Fruit fly (Drosophila melanogaster) whole organism: ENCODE data around the gene CG12118.
A peak's percentile ranks its signal among the peaks of the same experiment; 100 is the strongest.

Experiments used
- CG8478 ChIP-seq: fragments of >200 bp; optimal IDR thresholded peaks from 2 replicates; lab custom pipeline; 2018; ENCODE audit warnings: inconsistent platforms
- Dll ChIP-seq: fragments of >200 bp; optimal IDR thresholded peaks from 2 replicates; lab custom pipeline; 2017
- EcR ChIP-seq, 2 experiments: fragments of >200 bp; optimal IDR thresholded peaks; 2 replicates each; lab custom pipeline; 2017; ENCODE audit warnings: missing biosample characterization in 2 of 2, missing genetic modification characterization in 2 of 2, missing genetic modification reagents in 2 of 2
- pan ChIP-seq: fragments of >200 bp; optimal IDR thresholded peaks from 2 replicates; lab custom pipeline; 2017
- psq ChIP-seq: fragments of >200 bp; optimal IDR thresholded peaks from 2 replicates; lab custom pipeline; 2017
- usp ChIP-seq: fragments of >200 bp; optimal IDR thresholded peaks from 2 replicates; lab custom pipeline; 2017; ENCODE audit warnings: missing biosample characterization, missing genetic modification characterization, mixed read lengths

CG12118 gene

DNA sequence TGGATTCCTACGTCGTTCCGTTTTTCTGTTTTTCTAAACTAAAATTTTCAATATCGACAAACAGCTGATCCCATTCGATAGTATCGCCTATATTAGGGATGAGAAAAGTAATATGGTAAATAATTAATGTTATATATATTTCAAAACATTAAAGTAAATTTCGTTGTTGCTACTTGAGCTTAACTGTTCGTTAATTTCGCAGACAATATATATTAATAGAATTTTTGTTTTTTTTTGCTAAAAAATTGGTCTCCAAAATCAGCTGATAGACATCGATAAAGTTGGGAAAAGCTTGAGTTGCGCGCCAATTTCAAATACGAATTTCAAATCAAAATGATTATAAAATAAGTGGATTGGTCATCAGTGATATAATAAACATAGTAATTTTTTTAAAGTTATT is at the start of gene CG12118:
TSS of gene CG12118 (minus strand) at position 53 of the 400 bp plus-strand sequence.
- TF ChIP-seq usp = no peak
- TF ChIP-seq pan = no peak
- no peak for TF ChIP-seq EcR (GFP tag; optimal IDR thresholded peaks at IDR 0.05; lab: Kevin White, UChicago)
- TF ChIP-seq psq (lab: Kevin White, UChicago) = no peak

DNA sequence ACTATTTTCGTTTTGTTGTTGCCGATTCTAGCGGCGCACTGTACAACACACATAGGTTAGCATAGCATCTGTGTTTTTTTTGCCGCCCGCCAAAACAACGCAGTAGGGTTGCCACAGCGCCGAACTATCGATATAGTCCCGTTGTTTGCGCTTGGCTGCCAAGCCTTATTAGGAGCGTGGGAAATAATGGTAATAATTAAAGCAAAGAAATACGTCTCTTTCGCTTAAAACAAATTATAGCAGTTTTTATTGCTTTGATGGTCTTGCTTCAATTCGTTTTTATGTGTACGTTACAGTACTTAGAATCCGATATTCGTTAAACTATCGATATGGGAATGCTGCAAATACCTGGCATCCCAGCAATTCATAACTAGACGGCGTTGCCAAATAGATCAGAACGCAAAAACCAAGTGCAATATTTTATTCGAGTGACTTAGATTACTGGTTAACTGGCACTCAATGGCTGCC is 47.2 kb upstream of the CG12118 start, which contains the start of the genes mxc and Larp7:
TSS of gene mxc (minus strand) at position 51 of the 468 bp plus-strand sequence.
TSS of gene Larp7 (plus strand) at position 401 of the 468 bp plus-strand sequence.
- TF ChIP-seq CG8478 (lab: Kevin White, UChicago) (no peak), Dll (lab: Kevin White, UChicago) (no peak), usp (no peak), psq (lab: Kevin White, UChicago) (no peak), pan (no peak), EcR (GFP tag; optimal IDR thresholded peaks at IDR 0.05; lab: Kevin White, UChicago) (no peak)

DNA sequence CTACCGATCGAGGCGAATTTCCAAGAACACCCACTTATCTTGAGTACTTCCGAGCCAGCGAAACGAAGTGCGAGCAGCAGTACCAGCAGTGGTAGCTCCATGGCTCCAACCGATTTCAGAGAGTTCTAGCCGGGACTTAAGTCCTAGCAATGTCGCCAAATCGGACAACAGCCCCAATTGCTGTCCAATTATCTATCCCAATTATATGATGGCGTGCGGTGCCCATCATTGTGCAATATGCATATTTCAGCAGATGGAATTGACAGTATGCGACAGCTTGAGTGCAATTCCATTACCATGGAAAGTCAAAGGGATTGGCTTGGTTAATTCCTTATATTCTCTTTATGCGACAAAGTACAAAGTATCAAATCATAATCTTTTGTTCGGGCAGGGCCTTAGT is 40.3 kb upstream of the CG12118 start, which contains the start of gene Ir8a:
TSS of gene Ir8a (minus strand) at position 101 of the 400 bp plus-strand sequence.
- TF ChIP-seq CG8478 (lab: Kevin White, UChicago) (no peak), psq (lab: Kevin White, UChicago) (no peak), pan (no peak), EcR (GFP tag; optimal IDR thresholded peaks at IDR 0.05; lab: Kevin White, UChicago) (no peak), Dll (lab: Kevin White, UChicago) (no peak), usp (no peak)

DNA sequence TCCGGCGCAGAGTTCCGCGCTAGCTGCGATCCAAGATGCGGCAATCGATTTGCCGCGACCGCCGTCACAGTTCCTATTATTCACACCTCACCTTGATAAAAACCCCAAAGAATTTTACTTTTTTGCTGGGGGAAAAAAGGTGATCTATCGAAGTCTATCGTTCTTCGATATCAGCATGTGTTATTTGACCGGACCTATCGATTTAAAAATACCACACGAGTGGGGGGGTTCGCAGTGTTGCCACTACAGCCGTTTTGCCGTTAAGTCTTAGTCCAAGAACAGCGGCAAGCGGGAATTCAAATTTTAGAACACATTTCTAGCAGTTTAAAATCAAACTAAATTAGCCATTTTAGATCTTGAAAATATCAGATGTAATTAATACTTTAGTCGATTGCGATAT is 36.0 kb upstream of the CG12118 start, which contains the start of gene CG12121:
TSS of gene CG12121 (minus strand) at position 180 of the 400 bp plus-strand sequence.
- TF ChIP-seq psq (lab: Kevin White, UChicago) = no peak
- no peak for TF ChIP-seq EcR (GFP tag; optimal IDR thresholded peaks at IDR 0.05; lab: Kevin White, UChicago)
- no peak for TF ChIP-seq Dll (lab: Kevin White, UChicago)
- TF ChIP-seq CG8478 (lab: Kevin White, UChicago) = no peak
- TF ChIP-seq pan = no peak
- TF ChIP-seq usp = no peak

DNA sequence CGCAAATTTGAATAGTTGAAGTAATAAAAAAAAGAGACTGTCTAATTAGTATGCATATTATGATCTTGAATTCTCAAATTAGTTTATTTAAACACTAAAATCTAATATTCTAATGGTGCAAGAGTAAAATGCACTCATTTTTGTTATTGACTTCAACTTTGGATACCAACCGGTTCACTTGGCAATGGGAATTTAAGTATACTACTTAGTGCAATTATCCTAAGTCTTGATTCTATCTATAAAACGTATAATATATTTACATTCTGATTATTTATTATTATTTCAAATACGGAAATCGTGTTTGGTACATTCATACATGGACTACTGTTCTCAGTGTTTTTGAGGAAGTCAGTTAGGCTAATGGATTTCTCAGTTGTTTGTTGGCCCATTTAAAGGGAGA is 30.6 kb upstream of the CG12118 start, which contains the start of gene Gr8a:
TSS of gene Gr8a (plus strand) at position 301 of the 400 bp plus-strand sequence.
- TF ChIP-seq EcR (GFP tag; optimal IDR thresholded peaks at IDR 0.05; lab: Kevin White, UChicago) (no peak), CG8478 (lab: Kevin White, UChicago) (no peak), pan (no peak), Dll (lab: Kevin White, UChicago) (no peak), usp (no peak), psq (lab: Kevin White, UChicago) (no peak)

DNA sequence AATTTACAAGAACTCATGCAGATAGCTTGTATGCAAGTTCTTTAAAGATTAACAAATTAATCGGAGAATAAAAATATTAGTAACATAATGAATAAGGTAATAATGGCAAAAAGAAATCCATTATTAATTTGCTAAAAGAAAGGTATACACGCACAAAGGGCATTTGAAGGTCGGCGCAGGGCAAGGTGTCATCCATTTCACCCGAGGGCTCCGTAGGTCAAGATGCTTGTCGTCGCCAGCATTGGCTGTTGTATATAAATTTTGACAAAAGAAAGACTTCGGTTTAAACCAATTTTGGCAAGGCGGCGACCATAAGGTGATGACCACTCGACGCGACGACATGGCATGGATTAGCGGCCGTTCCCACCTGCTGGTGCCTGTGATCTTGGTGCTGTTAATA is 28.9 kb upstream of the CG12118 start, which contains the start of gene CG15370:
TSS of gene CG15370 (plus strand) at position 301 of the 400 bp plus-strand sequence.
- TF ChIP-seq EcR (GFP tag; optimal IDR thresholded peaks at IDR 0.05; lab: Kevin White, UChicago) (no peak), psq (lab: Kevin White, UChicago) (no peak), Dll (lab: Kevin White, UChicago) (no peak), usp (no peak), pan (no peak), CG8478 (lab: Kevin White, UChicago) (no peak)

DNA sequence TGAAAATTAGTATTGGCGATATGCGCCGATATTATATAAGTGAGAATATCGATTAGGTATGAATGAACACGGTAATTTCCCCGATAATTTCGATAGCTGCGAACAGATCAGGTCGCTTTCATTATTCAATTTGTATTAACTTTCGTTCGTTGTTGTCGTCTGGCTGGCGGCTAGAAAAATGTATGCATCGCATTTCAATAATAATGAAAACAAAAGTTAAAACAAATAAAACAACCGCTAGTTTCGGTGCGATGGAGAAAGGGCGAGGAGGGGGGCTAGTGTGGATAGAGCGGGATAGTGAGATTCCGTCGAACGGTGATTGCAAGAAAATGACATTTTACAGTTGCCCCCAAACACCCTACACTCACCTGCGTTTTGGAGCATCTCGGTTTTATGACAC is 28.2 kb upstream of the CG12118 start:
- TF ChIP-seq EcR (GFP tag; optimal IDR thresholded peaks at IDR 0.05; lab: Kevin White, UChicago) (no peak), Dll (lab: Kevin White, UChicago) (no peak), pan (no peak), psq (lab: Kevin White, UChicago) (no peak), CG8478 (lab: Kevin White, UChicago) (no peak)

DNA sequence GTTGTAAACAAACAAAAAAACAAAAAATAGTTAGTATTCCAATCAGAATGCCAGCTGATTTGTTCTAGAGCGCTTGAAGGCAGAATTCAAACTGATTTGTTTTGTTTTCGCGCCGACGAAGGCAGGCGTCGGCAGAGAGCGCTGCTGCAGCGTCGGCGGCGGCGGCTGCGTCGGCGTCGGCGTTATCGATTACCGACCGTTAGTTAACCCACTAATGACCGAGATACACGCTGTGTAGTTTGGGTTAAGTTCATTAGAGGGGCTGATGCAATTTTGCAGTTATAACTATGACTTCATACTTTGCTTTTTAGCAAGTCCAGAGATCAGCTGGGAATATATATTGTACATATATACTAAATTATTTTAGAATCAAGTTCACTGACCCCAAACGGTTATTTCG is 27.0 kb upstream of the CG12118 start, which contains the start of gene t:
TSS of gene t (minus strand) at position 76 of the 400 bp plus-strand sequence.
- TF ChIP-seq psq (lab: Kevin White, UChicago) = no peak
- TF ChIP-seq CG8478 (lab: Kevin White, UChicago) = no peak
- no peak for TF ChIP-seq EcR (GFP tag; optimal IDR thresholded peaks at IDR 0.05; lab: Kevin White, UChicago)
- no peak for TF ChIP-seq Dll (lab: Kevin White, UChicago)
- TF ChIP-seq usp = no peak
- no peak for TF ChIP-seq pan

DNA sequence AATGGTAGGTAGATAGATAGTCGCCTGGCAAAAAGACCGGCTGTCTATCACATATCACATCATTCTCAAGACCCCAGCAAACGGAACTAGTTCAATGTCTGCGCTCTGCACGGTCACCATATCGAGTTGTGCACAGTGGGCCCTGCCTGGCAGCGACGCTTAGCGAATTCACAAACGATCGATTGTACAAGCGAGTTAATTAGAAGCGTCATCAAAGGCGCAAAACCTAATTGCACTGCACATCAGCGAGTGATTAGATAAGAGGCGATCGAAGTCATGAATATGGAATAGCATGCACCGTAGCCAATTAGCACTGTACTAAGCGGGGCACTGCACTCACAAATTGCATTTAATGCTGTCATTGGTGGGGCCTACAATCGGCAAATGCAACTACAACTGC is 24.2 kb upstream of the CG12118 start:
- peak in 1 of 2 experiments; percentile 48 for TF ChIP-seq EcR (GFP tag; optimal IDR thresholded peaks at IDR 0.05; lab: Kevin White, UChicago)
- TF ChIP-seq Dll (lab: Kevin White, UChicago) = no peak

DNA sequence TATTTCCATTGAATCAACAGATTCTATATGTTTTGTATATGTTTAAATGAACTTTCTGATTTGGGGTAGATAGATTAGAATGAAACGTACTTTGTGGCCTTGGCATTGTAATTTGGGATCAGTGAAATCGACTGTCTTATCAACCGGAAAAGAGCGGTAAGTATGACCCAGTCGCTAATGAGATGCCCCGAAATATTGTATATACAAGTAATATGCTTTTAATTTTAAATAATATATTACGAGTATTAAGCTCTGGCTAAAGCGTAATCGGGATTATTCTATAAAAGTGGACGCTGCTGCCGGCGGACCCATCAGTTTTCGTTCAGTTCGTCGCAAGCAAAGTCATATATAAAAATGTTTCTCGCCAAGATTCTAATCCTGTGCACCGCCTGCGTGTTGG is 20.4 kb upstream of the CG12118 start, which contains the start of gene CG15369:
TSS of gene CG15369 (plus strand) at position 301 of the 400 bp plus-strand sequence.
- TF ChIP-seq pan = no peak
- no peak for TF ChIP-seq EcR (GFP tag; optimal IDR thresholded peaks at IDR 0.05; lab: Kevin White, UChicago)
- no peak for TF ChIP-seq Dll (lab: Kevin White, UChicago)
- TF ChIP-seq usp = no peak
- no peak for TF ChIP-seq CG8478 (lab: Kevin White, UChicago)
- TF ChIP-seq psq (lab: Kevin White, UChicago) = no peak

DNA sequence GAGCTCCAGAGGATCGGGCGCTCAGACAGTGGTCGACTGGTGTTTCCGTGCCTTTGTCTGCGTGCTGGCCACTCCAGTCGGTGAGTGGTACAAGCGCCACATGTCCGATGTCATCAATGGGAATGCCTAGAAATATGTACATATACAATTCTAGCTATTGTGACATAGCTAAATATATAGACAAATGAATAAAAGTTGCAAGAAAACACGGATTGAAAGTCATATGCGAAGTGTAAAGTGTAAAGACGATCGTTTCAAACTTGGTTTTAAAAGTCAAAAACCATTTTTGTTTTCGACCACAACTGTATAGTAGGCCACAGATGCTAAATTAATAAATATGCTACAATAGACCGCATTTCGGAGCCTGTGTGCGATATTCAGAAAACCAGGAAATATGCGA is 19.3 kb upstream of the CG12118 start, which contains the start of gene CG15368:
TSS of gene CG15368 (plus strand) at position 301 of the 400 bp plus-strand sequence.
- no peak for TF ChIP-seq usp
- TF ChIP-seq Dll (lab: Kevin White, UChicago) = no peak
- no peak for TF ChIP-seq pan
- no peak for TF ChIP-seq EcR (GFP tag; optimal IDR thresholded peaks at IDR 0.05; lab: Kevin White, UChicago)
- no peak for TF ChIP-seq CG8478 (lab: Kevin White, UChicago)
- TF ChIP-seq psq (lab: Kevin White, UChicago) = no peak

DNA sequence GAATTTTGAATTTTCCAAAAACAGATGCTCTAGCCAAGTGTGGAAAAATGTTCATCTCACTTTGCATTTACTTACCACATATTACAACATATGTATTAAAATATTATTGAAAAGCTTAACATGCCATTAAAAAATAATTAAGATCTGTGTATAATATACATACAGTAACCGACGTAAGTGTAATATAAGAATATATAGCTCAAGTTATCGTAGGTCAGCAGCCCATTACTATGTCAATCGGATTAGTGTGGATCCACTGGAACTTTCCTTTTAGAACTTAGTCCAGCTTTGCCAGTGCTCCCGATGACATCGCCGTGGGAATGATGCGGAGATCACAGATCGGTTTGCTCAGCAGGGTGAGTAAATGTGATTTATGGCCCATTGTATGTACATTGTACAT is 18.4 kb upstream of the CG12118 start, which contains the start of gene Obp8a:
TSS of gene Obp8a (plus strand) at position 301 of the 400 bp plus-strand sequence.
- TF ChIP-seq Dll (lab: Kevin White, UChicago) = no peak
- TF ChIP-seq usp = no peak
- TF ChIP-seq pan = no peak
- no peak for TF ChIP-seq psq (lab: Kevin White, UChicago)
- TF ChIP-seq EcR (GFP tag; optimal IDR thresholded peaks at IDR 0.05; lab: Kevin White, UChicago) = no peak
- TF ChIP-seq CG8478 (lab: Kevin White, UChicago) = no peak
